Worm (Caenorhabditis elegans): ENCODE data around the gene F58E6.13.

DNA sequence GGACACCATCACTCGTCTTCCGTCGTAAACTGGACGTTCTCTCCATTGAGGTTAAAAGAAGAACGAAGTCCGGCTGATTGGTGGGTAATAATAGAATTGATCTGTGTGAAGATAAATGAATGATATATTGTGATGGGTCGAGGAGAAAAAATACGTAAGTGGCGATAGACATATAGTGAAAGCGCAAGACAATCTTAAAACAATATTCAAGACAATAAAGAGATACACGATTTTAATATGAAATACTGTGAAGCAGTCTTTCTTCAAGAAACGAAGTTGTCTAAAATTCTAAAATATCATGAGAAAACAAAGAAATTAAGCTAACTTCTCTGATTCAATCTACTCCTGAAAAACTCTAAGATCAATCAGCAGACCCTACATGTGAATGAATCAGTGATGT is 31.5 kb upstream of the F58E6.13 start, which contains the start of gene F40F9.10:
- TF ChIP-seq ceh-27 (GFP tag; optimal IDR thresholded peaks at IDR 0.05): no peak
- TF ChIP-seq B0261.1 (tag; optimal IDR thresholded peaks at IDR 0.05): no peak
- no peak for TF ChIP-seq lsl-1 (GFP tag; optimal IDR thresholded peaks at IDR 0.05)
- no peak for TF ChIP-seq ztf-18 (tag; optimal IDR thresholded peaks at IDR 0.05)
- TF ChIP-seq sdz-38 (tag; optimal IDR thresholded peaks at IDR 0.05): no peak
- TF ChIP-seq efl-1 (GFP tag; optimal IDR thresholded peaks at IDR 0.05): no peak
- no peak for TF ChIP-seq ama-1 (optimal IDR thresholded peaks at IDR 0.05)
- TF ChIP-seq ama-1 (GFP tag; optimal IDR thresholded peaks at IDR 0.05): no peak
- TF ChIP-seq nhr-80 (tag; optimal IDR thresholded peaks at IDR 0.05): no peak
- TF ChIP-seq nfya-2 (GFP tag; IDR thresholded peaks at IDR 0.05): no peak
- TF ChIP-seq ztf-26 (tag; optimal IDR thresholded peaks at IDR 0.05): no peak
- no peak for TF ChIP-seq nfya-1 (tag; optimal IDR thresholded peaks at IDR 0.05; ENCODE audit: borderline replicate concordance, insufficient read depth)
- TF ChIP-seq tlf-1 (GFP tag; optimal IDR thresholded peaks at IDR 0.05): no peak

All from whole organism, young adult.